Worm (Caenorhabditis elegans) whole organism, L2 larva: ENCODE results near the gene C33G8.2.

Experiments used
- C34F6.9 ChIP-seq: fragments of 150-350 bp; optimal IDR thresholded peaks from 2 replicates; lab custom pipeline; 2014; ENCODE audit warnings: missing biosample characterization, missing genetic modification characterization
- F13H6.1 ChIP-seq: sonication (generic microtip); optimal IDR thresholded peaks from 2 replicates; lab custom pipeline; 2016; ENCODE audit warnings: missing genetic modification characterization, missing compliant biosample characterization
- R02D3.7 ChIP-seq: fragments of 150-350 bp; optimal IDR thresholded peaks from 2 replicates; lab custom pipeline; 2014; ENCODE audit warnings: missing biosample characterization, missing genetic modification characterization
- ZK546.5 ChIP-seq: sonication (generic microtip); optimal IDR thresholded peaks from 2 replicates; lab custom pipeline; 2017; ENCODE audit warnings: missing biosample characterization, missing genetic modification characterization
- alr-1 ChIP-seq: fragments of 150-350 bp; optimal IDR thresholded peaks from 2 replicates; lab custom pipeline; 2014; ENCODE audit warnings: missing biosample characterization, missing genetic modification characterization
- aly-2 ChIP-seq: fragments of 150-350 bp; optimal IDR thresholded peaks from 2 replicates; lab custom pipeline; 2014; ENCODE audit warnings: missing biosample characterization, missing genetic modification characterization
- ama-1 ChIP-seq: fragments of 150-350 bp; optimal IDR thresholded peaks from 2 replicates; lab custom pipeline; 2018; ENCODE audit warnings: inconsistent platforms
- blmp-1 ChIP-seq: sonication (generic microtip); optimal IDR thresholded peaks from 2 replicates; lab custom pipeline; 2017; ENCODE audit warnings: missing genetic modification characterization, mild to moderate bottlenecking, missing compliant biosample characterization, antibody characterized with exemption, moderate library complexity; ENCODE audit not compliant: insufficient read depth
- ceh-16 ChIP-seq: fragments of 150-350 bp; optimal IDR thresholded peaks from 2 replicates; lab custom pipeline; 2014; ENCODE audit warnings: missing biosample characterization, missing genetic modification characterization
- crh-2 ChIP-seq: sonication (generic microtip); optimal IDR thresholded peaks from 2 replicates; lab custom pipeline; 2017; ENCODE audit warnings: missing biosample characterization, missing genetic modification characterization
- dmd-4 ChIP-seq: sonication (generic microtip); optimal IDR thresholded peaks from 2 replicates; lab custom pipeline; 2017; ENCODE audit warnings: missing biosample characterization, missing genetic modification characterization
- elt-1 ChIP-seq: fragments of 150-350 bp; optimal IDR thresholded peaks from 2 replicates; lab custom pipeline; 2014; ENCODE audit warnings: missing biosample characterization, missing genetic modification characterization
- elt-3 ChIP-seq: sonication (generic microtip); optimal IDR thresholded peaks from 2 replicates; lab custom pipeline; 2017; ENCODE audit warnings: missing biosample characterization, missing genetic modification characterization
- fos-1 ChIP-seq: fragments of 150-350 bp; optimal IDR thresholded peaks from 2 replicates; lab custom pipeline; 2014; ENCODE audit warnings: missing biosample characterization, missing genetic modification characterization
- gmeb-1 ChIP-seq: fragments of 150-350 bp; optimal IDR thresholded peaks from 2 replicates; lab custom pipeline; 2014; ENCODE audit warnings: missing biosample characterization, missing genetic modification characterization
- lin-13 ChIP-seq: fragments of 150-350 bp; optimal IDR thresholded peaks from 2 replicates; lab custom pipeline; 2014; ENCODE audit warnings: missing biosample characterization, missing genetic modification reagents, missing genetic modification characterization
- lsy-2 ChIP-seq, 2 experiments: fragments of 150-350 bp in 1 of 2; sonication (generic microtip) in 1 of 2; optimal IDR thresholded peaks; 2 replicates each; lab custom pipeline; 2014 to 2017; ENCODE audit warnings: missing biosample characterization in 2 of 2, missing genetic modification characterization in 2 of 2
- mab-5 ChIP-seq: fragments of 150-350 bp; optimal IDR thresholded peaks from 2 replicates; lab custom pipeline; 2014; ENCODE audit warnings: missing biosample characterization, missing genetic modification characterization
- mbf-1 ChIP-seq: sonication (generic microtip); optimal IDR thresholded peaks from 2 replicates; lab custom pipeline; 2017; ENCODE audit warnings: missing biosample characterization, missing genetic modification characterization
- nhr-10 ChIP-seq: sonication (generic microtip); optimal IDR thresholded peaks from 2 replicates; lab custom pipeline; 2017; ENCODE audit warnings: missing biosample characterization, missing genetic modification characterization
- nhr-11 ChIP-seq: fragments of 150-350 bp; optimal IDR thresholded peaks from 2 replicates; lab custom pipeline; 2014; ENCODE audit warnings: missing biosample characterization, missing genetic modification characterization
- nhr-129 ChIP-seq: fragments of 150-350 bp; optimal IDR thresholded peaks from 2 replicates; lab custom pipeline; 2014; ENCODE audit warnings: missing biosample characterization, missing genetic modification characterization
- nhr-237 ChIP-seq: fragments of 150-350 bp; optimal IDR thresholded peaks from 2 replicates; lab custom pipeline; 2014; ENCODE audit warnings: missing biosample characterization, missing genetic modification characterization
- nhr-25 ChIP-seq: fragments of 150-350 bp; sonication (generic microtip); optimal IDR thresholded peaks from 3 replicates; lab custom pipeline; 2014; ENCODE audit warnings: missing biosample characterization, missing genetic modification characterization
- nhr-77 ChIP-seq: fragments of 150-350 bp; optimal IDR thresholded peaks from 2 replicates; lab custom pipeline; 2014; ENCODE audit warnings: missing biosample characterization, missing genetic modification characterization
- peb-1 ChIP-seq: fragments of 150-350 bp; optimal IDR thresholded peaks from 2 replicates; lab custom pipeline; 2014; ENCODE audit warnings: missing biosample characterization, missing genetic modification characterization
- sem-4 ChIP-seq: fragments of 150-350 bp; optimal IDR thresholded peaks from 2 replicates; lab custom pipeline; 2014; ENCODE audit warnings: missing biosample characterization, missing genetic modification reagents, missing genetic modification characterization
- skn-1 ChIP-seq: sonication (generic microtip); optimal IDR thresholded peaks from 2 replicates; lab custom pipeline; 2017; ENCODE audit warnings: missing biosample characterization, missing genetic modification characterization
- sma-3 ChIP-seq: sonication (generic microtip); optimal IDR thresholded peaks from 2 replicates; lab custom pipeline; 2016; ENCODE audit warnings: missing genetic modification reagents, missing genetic modification characterization, missing compliant biosample characterization
- sma-9 ChIP-seq, 2 experiments: fragments of 150-350 bp in 1 of 2; sonication (generic microtip) in 1 of 2; optimal IDR thresholded peaks; 2 replicates each; lab custom pipeline; 2014 to 2016; ENCODE audit warnings: missing genetic modification characterization in 2 of 2, mild to moderate bottlenecking in 1 of 2, missing biosample characterization in 1 of 2, missing compliant biosample characterization in 1 of 2, missing genetic modification reagents in 1 of 2, moderate library complexity in 1 of 2
- snpc-4 ChIP-seq: fragments of 150-350 bp; optimal IDR thresholded peaks from 2 replicates; lab custom pipeline; 2014; ENCODE audit warnings: missing biosample characterization, missing genetic modification characterization
- unc-62 ChIP-seq: fragments of 150-350 bp; optimal IDR thresholded peaks from 2 replicates; lab custom pipeline; 2014; ENCODE audit warnings: missing biosample characterization, missing genetic modification reagents, missing genetic modification characterization
- zag-1 ChIP-seq: fragments of 150-350 bp; optimal IDR thresholded peaks from 2 replicates; lab custom pipeline; 2014; ENCODE audit warnings: missing biosample characterization, missing genetic modification characterization
- ztf-1 ChIP-seq: fragments of 200-800 bp; sonication (Bioruptor generic); conservative IDR thresholded peaks from 2 replicates; pipeline ENCODE4 v1.3.6; 2022; ENCODE audit warnings: missing genetic modification characterization, missing compliant biosample characterization
- ztf-11 ChIP-seq: sonication (generic microtip); optimal IDR thresholded peaks from 2 replicates; lab custom pipeline; 2017; ENCODE audit warnings: missing biosample characterization, missing genetic modification characterization
- ztf-4 ChIP-seq: fragments of 150-350 bp; optimal IDR thresholded peaks from 2 replicates; lab custom pipeline; 2014; ENCODE audit warnings: missing biosample characterization, missing genetic modification characterization

Gene C33G8.2

ce11 chrV:7015872-7016271, 6.3 kb downstream of the C33G8.2 start, which contains the start of gene C33G8.13:
Gene C33G8.13 (minus strand): TSS chrV:7015972.
- TF ChIP-seq nhr-11 (no peak), alr-1 (tag; lab: Kevin White, UChicago) (no peak), fos-1 (no peak), ceh-16 (tag; lab: Kevin White, UChicago) (no peak), blmp-1 (no peak), unc-62 (GFP tag; lab: Kevin White, UChicago) (no peak), nhr-129 (tag; lab: Kevin White, UChicago) (no peak), ztf-11 (tag; lab: Kevin White, UChicago) (no peak), nhr-77 (no peak), dmd-4 (tag; lab: Kevin White, UChicago) (no peak)

- TF ChIP-seq nhr-10 (no peak), gmeb-1 (tag; lab: Kevin White, UChicago) (no peak), ztf-1 (GFP tag; lab: Robert Waterston, UW) (no peak), ztf-11 (tag; lab: Kevin White, UChicago) (no peak), snpc-4 (tag; lab: Kevin White, UChicago) (no peak), sma-9 (GFP tag; optimal IDR thresholded peaks at IDR 0.05; lab: Kevin White, UChicago) (no peak), sma-9 (tag; optimal IDR thresholded peaks at IDR 0.05; lab: Kevin White, UChicago) (no peak), ceh-16 (tag; lab: Kevin White, UChicago) (no peak), zag-1 (no peak), skn-1 (tag; lab: Kevin White, UChicago) (no peak), mab-5 (tag; lab: Kevin White, UChicago) (no peak), crh-2 (no peak), R02D3.7 (tag; lab: Kevin White, UChicago) (no peak), peb-1 (no peak), nhr-237 (tag; lab: Kevin White, UChicago) (no peak), ZK546.5 (tag; lab: Kevin White, UChicago) (no peak), lsy-2 (tag; optimal IDR thresholded peaks at IDR 0.05; lab: Kevin White, UChicago) (no peak)
Measured at ce11 chrV:7017059-7017458, 7.5 kb downstream of the C33G8.2 start, which contains the start of gene srsx-32. Gene srsx-32 (plus strand): TSS chrV:7017359.

ce11 chrV:7021772-7022171, 12.2 kb downstream of the C33G8.2 start, which contains the start of gene F20A1.4:
Gene F20A1.4 (minus strand): TSS chrV:7021872.
- TF ChIP-seq sma-3 (no peak), R02D3.7 (tag; lab: Kevin White, UChicago) (no peak), crh-2 (no peak), aly-2 (tag; lab: Kevin White, UChicago) (no peak)

ce11 chrV:7022981-7023380, 13.4 kb downstream of the C33G8.2 start:
- TF ChIP-seq sma-9 (GFP tag; optimal IDR thresholded peaks at IDR 0.05; lab: Kevin White, UChicago) (no peak), sma-9 (tag; optimal IDR thresholded peaks at IDR 0.05; lab: Kevin White, UChicago) (no peak), mbf-1 (tag; lab: Kevin White, UChicago) (no peak)

- TF ChIP-seq peb-1 (no peak), nhr-10 (no peak), lin-13 (no peak), elt-3 (tag; lab: Kevin White, UChicago) (no peak), C34F6.9 (no peak), zag-1 (no peak), sma-9 (GFP tag; optimal IDR thresholded peaks at IDR 0.05; lab: Kevin White, UChicago) (no peak), sma-9 (tag; optimal IDR thresholded peaks at IDR 0.05; lab: Kevin White, UChicago) (no peak), nhr-25 (tag; lab: Kevin White, UChicago) (no peak)
Measured at ce11 chrV:7027055-7027454, 17.5 kb downstream of the C33G8.2 start, which contains the start of gene F20A1.6. Gene F20A1.6 (minus strand): TSS chrV:7027155.

- TF ChIP-seq ztf-4 (tag; lab: Kevin White, UChicago) = no peak
- no peak for TF ChIP-seq sem-4 (tag; lab: Kevin White, UChicago)
- no peak for TF ChIP-seq snpc-4 (tag; lab: Kevin White, UChicago)
- TF ChIP-seq nhr-10 = no peak
- TF ChIP-seq F13H6.1 (tag; lab: Kevin White, UChicago) = no peak
- no peak for TF ChIP-seq zag-1
- no peak for TF ChIP-seq elt-1 (tag; lab: Kevin White, UChicago)
- TF ChIP-seq lsy-2 (tag; optimal IDR thresholded peaks at IDR 0.05; lab: Kevin White, UChicago) = no peak
- no peak for TF ChIP-seq C34F6.9
- no peak for TF ChIP-seq ama-1 (lab: Kevin White, UChicago)
Measured at ce11 chrV:7036475-7036874, 26.9 kb downstream of the C33G8.2 start, which contains the start of gene twk-11. Gene twk-11 (minus strand): TSS chrV:7036575.
